Fruit fly (Drosophila melanogaster): Measurements from ENCODE around the gene KrT95D.

- TF ChIP-seq CG8159 (tag; optimal IDR thresholded peaks at IDR 0.05) (no peak), gl (tag; optimal IDR thresholded peaks at IDR 0.05) (no peak)
Observed at dm6 chr3R:24065718-24066117, 34.1 kb upstream of the KrT95D start.

All from whole organism, pupa.